Fruit fly (Drosophila melanogaster) whole organism, embryonic: ENCODE measurements around the gene Utx.

Source experiments
- BEAF-32 ChIP-seq: fragments of 200-800 bp; sonication (Bioruptor generic); optimal IDR thresholded peaks from 3 replicates; lab custom pipeline; 2017; ENCODE audit warnings: missing biosample characterization, missing genetic modification characterization, mild to moderate bottlenecking, moderate library complexity, missing genetic modification reagents
- Bgb ChIP-seq: fragments of 200-800 bp; sonication (Bioruptor generic); IDR thresholded peaks from 2 replicates; pipeline ENCODE4 v1.3.6; 2022; ENCODE audit warnings: missing biosample characterization, missing genetic modification characterization; ENCODE audit not compliant: partially characterized antibody
- CG10209 ChIP-seq: fragments of 200-800 bp; sonication (Bioruptor generic); optimal IDR thresholded peaks from 3 replicates; lab custom pipeline; 2017; ENCODE audit warnings: missing biosample characterization, mild to moderate bottlenecking, missing genetic modification characterization, missing genetic modification reagents
- CG1024 ChIP-seq: fragments of 200-800 bp; sonication (Bioruptor generic); IDR thresholded peaks from 2 replicates; pipeline ENCODE4 v1.3.6; 2022; ENCODE audit warnings: missing biosample characterization, missing genetic modification characterization
- CG11696 ChIP-seq: fragments of 200-800 bp; sonication (Bioruptor generic); IDR thresholded peaks from 2 replicates; pipeline ENCODE4 v1.3.6; 2022; ENCODE audit warnings: missing biosample characterization, missing genetic modification characterization
- CG12744 ChIP-seq: fragments of 200-800 bp; sonication (Bioruptor generic); optimal IDR thresholded peaks from 2 replicates; lab custom pipeline; 2016; ENCODE audit warnings: missing biosample characterization, missing genetic modification characterization
- CG13123 ChIP-seq: fragments of 200-800 bp; sonication (Bioruptor generic); optimal IDR thresholded peaks from 2 replicates; lab custom pipeline; 2016; ENCODE audit warnings: missing biosample characterization, missing genetic modification characterization
- CG15479 ChIP-seq: fragments of 200-800 bp; sonication (Bioruptor generic); optimal IDR thresholded peaks from 3 replicates; lab custom pipeline; 2019; ENCODE audit warnings: missing biosample characterization, mild to moderate bottlenecking, missing genetic modification characterization, moderate library complexity
- CG1603 ChIP-seq: fragments of 200-800 bp; sonication (Bioruptor generic); optimal IDR thresholded peaks from 2 replicates; lab custom pipeline; 2019; ENCODE audit warnings: missing biosample characterization, mild to moderate bottlenecking, missing genetic modification characterization, moderate library complexity
- CG16813 ChIP-seq: fragments of 200-800 bp; sonication (Bioruptor generic); IDR thresholded peaks from 3 replicates; pipeline ENCODE4 v1.3.6; 2022; ENCODE audit warnings: missing biosample characterization, missing genetic modification characterization; ENCODE audit not compliant: partially characterized antibody
- CG17802 ChIP-seq: fragments of 200-800 bp; sonication (Bioruptor generic); optimal IDR thresholded peaks from 2 replicates; lab custom pipeline; 2018; ENCODE audit warnings: missing biosample characterization, mild to moderate bottlenecking, missing genetic modification characterization, moderate library complexity
- CG2129 ChIP-seq: fragments of 200-800 bp; sonication (Bioruptor generic); IDR thresholded peaks from 2 replicates; pipeline ENCODE4 v1.3.6; 2022; ENCODE audit warnings: missing biosample characterization, missing genetic modification characterization; ENCODE audit not compliant: partially characterized antibody
- CG30020 ChIP-seq: fragments of 200-800 bp; optimal IDR thresholded peaks from 2 replicates; lab custom pipeline; 2019; ENCODE audit warnings: missing biosample characterization, mild to moderate bottlenecking, missing genetic modification characterization, moderate library complexity
- CG34422 ChIP-seq: fragments of 200-800 bp; sonication (Bioruptor generic); IDR thresholded peaks from 3 replicates; pipeline ENCODE4 v1.3.6; 2022; ENCODE audit warnings: missing biosample characterization, missing genetic modification characterization
- CG4282 ChIP-seq: fragments of 200-800 bp; sonication (Bioruptor generic); optimal IDR thresholded peaks from 2 replicates; lab custom pipeline; 2016; ENCODE audit warnings: missing biosample characterization, missing genetic modification characterization
- CG43689 ChIP-seq: fragments of 200-800 bp; sonication (Bioruptor generic); IDR thresholded peaks from 2 replicates; pipeline ENCODE4 v1.3.6; 2022; ENCODE audit warnings: missing biosample characterization, missing genetic modification characterization
- CG5953 ChIP-seq: fragments of 200-800 bp; sonication (Bioruptor generic); IDR thresholded peaks from 2 replicates; pipeline ENCODE4 v1.3.6; 2022; ENCODE audit warnings: missing biosample characterization, missing genetic modification characterization
- CG6813 ChIP-seq: fragments of 200-800 bp; sonication (Bioruptor generic); optimal IDR thresholded peaks from 2 replicates; lab custom pipeline; 2017; ENCODE audit warnings: missing biosample characterization, missing genetic modification characterization, mild to moderate bottlenecking, moderate library complexity, missing genetic modification reagents
- CG7357 ChIP-seq: fragments of 200-800 bp; sonication (Bioruptor generic); IDR thresholded peaks from 3 replicates; pipeline ENCODE4 v1.3.6; 2022; ENCODE audit warnings: missing biosample characterization, missing genetic modification characterization
- CG7987 ChIP-seq: fragments of 200-800 bp; sonication (Bioruptor generic); optimal IDR thresholded peaks from 2 replicates; lab custom pipeline; 2018; ENCODE audit warnings: missing biosample characterization, mild to moderate bottlenecking, missing genetic modification characterization, moderate library complexity
- CG8089 ChIP-seq: fragments of 200-800 bp; sonication (Bioruptor generic); optimal IDR thresholded peaks from 3 replicates; lab custom pipeline; 2016; ENCODE audit warnings: missing biosample characterization, missing genetic modification characterization
- CTCF ChIP-seq: fragments of 200-800 bp; sonication (Bioruptor generic); optimal IDR thresholded peaks from 2 replicates; lab custom pipeline; 2017; ENCODE audit warnings: missing biosample characterization, mild to moderate bottlenecking, missing genetic modification characterization, moderate library complexity
- Doc3 ChIP-seq: fragments of 200-800 bp; sonication (Bioruptor generic); IDR thresholded peaks from 3 replicates; pipeline ENCODE4 v1.3.6; 2022; ENCODE audit warnings: missing biosample characterization, missing genetic modification characterization; ENCODE audit not compliant: partially characterized antibody
- Dp ChIP-seq: fragments of 200-800 bp; sonication (Bioruptor generic); optimal IDR thresholded peaks from 2 replicates; lab custom pipeline; 2018; ENCODE audit warnings: missing biosample characterization, mild to moderate bottlenecking, missing genetic modification characterization, moderate library complexity
- ERR ChIP-seq: fragments of 200-800 bp; sonication (Bioruptor generic); optimal IDR thresholded peaks from 2 replicates; lab custom pipeline; 2016; ENCODE audit warnings: missing biosample characterization, missing genetic modification characterization
- Elba2 ChIP-seq: fragments of 200-800 bp; sonication (Bioruptor generic); optimal IDR thresholded peaks from 3 replicates; lab custom pipeline; 2016; ENCODE audit warnings: missing biosample characterization, missing genetic modification characterization
- Ets65A ChIP-seq: fragments of 200-800 bp; sonication (Bioruptor generic); peaks from one replicate; lab custom pipeline; 2016; ENCODE audit warnings: missing biosample characterization, missing genetic modification characterization
- HHEX ChIP-seq: fragments of 200-800 bp; sonication (Bioruptor generic); optimal IDR thresholded peaks from 3 replicates; lab custom pipeline; 2017; ENCODE audit warnings: missing biosample characterization, mild to moderate bottlenecking, missing genetic modification characterization, missing genetic modification reagents
- HmgD ChIP-seq: fragments of 200-800 bp; sonication (Bioruptor generic); optimal IDR thresholded peaks from 3 replicates; lab custom pipeline; 2016; ENCODE audit warnings: missing biosample characterization, missing genetic modification characterization
- Kr ChIP-seq: fragments of 200-800 bp; sonication (Bioruptor generic); optimal IDR thresholded peaks from 2 replicates; lab custom pipeline; 2017; ENCODE audit warnings: missing biosample characterization, mild to moderate bottlenecking, missing genetic modification characterization
- MESR4 ChIP-seq: fragments of 200-800 bp; sonication (Bioruptor generic); optimal IDR thresholded peaks from 2 replicates; lab custom pipeline; 2018; ENCODE audit warnings: missing biosample characterization, mild to moderate bottlenecking, missing genetic modification characterization, moderate library complexity
- Med ChIP-seq: fragments of 200-800 bp; sonication (Bioruptor generic); peaks from one replicate; lab custom pipeline; 2016; ENCODE audit warnings: missing biosample characterization, missing genetic modification characterization, mild to moderate bottlenecking, inconsistent platforms, moderate library complexity
- Pdp1 ChIP-seq, 2 experiments: fragments of 200-800 bp; sonication (Bioruptor generic); optimal IDR thresholded peaks; 3 replicates each; lab custom pipeline; 2016; ENCODE audit warnings: missing biosample characterization in 2 of 2, missing genetic modification characterization in 2 of 2, mild to moderate bottlenecking in 1 of 2, moderate library complexity in 1 of 2
- Ravus ChIP-seq: fragments of 200-800 bp; sonication (Bioruptor generic); IDR thresholded peaks from 2 replicates; pipeline ENCODE4 v1.3.6; 2022; ENCODE audit warnings: missing biosample characterization, missing genetic modification characterization
- Sin3A ChIP-seq: fragments of >200 bp; optimal IDR thresholded peaks from 2 replicates; lab custom pipeline; 2018
- al ChIP-seq: fragments of 200-800 bp; sonication (Bioruptor generic); IDR thresholded peaks from 2 replicates; pipeline ENCODE4 v1.3.6; 2022; ENCODE audit warnings: missing biosample characterization, missing genetic modification characterization
- amos ChIP-seq: fragments of 200-800 bp; sonication (Bioruptor generic); IDR thresholded peaks from 2 replicates; pipeline ENCODE4 v1.3.6; 2022; ENCODE audit warnings: missing biosample characterization, missing genetic modification characterization; ENCODE audit not compliant: partially characterized antibody
- bbx ChIP-seq: fragments of 200-800 bp; sonication (Bioruptor generic); IDR thresholded peaks from 2 replicates; pipeline ENCODE4 v1.3.6; 2022; ENCODE audit warnings: missing biosample characterization, missing genetic modification characterization; ENCODE audit not compliant: partially characterized antibody
- cato ChIP-seq: fragments of 200-800 bp; sonication (Bioruptor generic); optimal IDR thresholded peaks from 2 replicates; lab custom pipeline; 2016; ENCODE audit warnings: missing biosample characterization, missing genetic modification characterization, borderline replicate concordance
- cg ChIP-seq: fragments of 200-800 bp; sonication (Bioruptor generic); optimal IDR thresholded peaks from 3 replicates; lab custom pipeline; 2019; ENCODE audit warnings: missing biosample characterization, mild to moderate bottlenecking, missing genetic modification characterization, moderate library complexity
- chinmo ChIP-seq: fragments of 200-800 bp; sonication (Bioruptor generic); IDR thresholded peaks from 4 replicates; pipeline ENCODE4 v1.3.6; 2022; ENCODE audit warnings: missing biosample characterization, missing genetic modification characterization; ENCODE audit not compliant: partially characterized antibody
- dmrt99B ChIP-seq: fragments of 200-800 bp; sonication (Bioruptor generic); optimal IDR thresholded peaks from 2 replicates; lab custom pipeline; 2018; ENCODE audit warnings: missing biosample characterization, mild to moderate bottlenecking, missing genetic modification characterization, moderate library complexity
- ftz-f1 ChIP-seq: fragments of 200-800 bp; sonication (Bioruptor generic); optimal IDR thresholded peaks from 2 replicates; lab custom pipeline; 2016; ENCODE audit warnings: missing biosample characterization, missing genetic modification characterization
- inv ChIP-seq: fragments of 200-800 bp; sonication (Bioruptor generic); IDR thresholded peaks from 2 replicates; pipeline ENCODE4 v1.3.6; 2022; ENCODE audit warnings: missing biosample characterization, missing genetic modification characterization; ENCODE audit not compliant: partially characterized antibody
- kni ChIP-seq: fragments of 200-800 bp; sonication (Bioruptor generic); optimal IDR thresholded peaks from 3 replicates; lab custom pipeline; 2017; ENCODE audit warnings: mild to moderate bottlenecking, missing biosample characterization, missing genetic modification reagents, missing genetic modification characterization
- nmo ChIP-seq: fragments of 200-800 bp; sonication (Bioruptor generic); optimal IDR thresholded peaks from 2 replicates; lab custom pipeline; 2018; ENCODE audit warnings: missing biosample characterization, mild to moderate bottlenecking, missing genetic modification characterization, moderate library complexity
- pho ChIP-seq: fragments of 200-800 bp; sonication (Bioruptor generic); optimal IDR thresholded peaks from 2 replicates; lab custom pipeline; 2016; ENCODE audit warnings: missing biosample characterization, missing genetic modification characterization
- scrt ChIP-seq: fragments of 200-800 bp; sonication (Bioruptor generic); optimal IDR thresholded peaks from 2 replicates; lab custom pipeline; 2018; ENCODE audit warnings: missing biosample characterization, mild to moderate bottlenecking, missing genetic modification characterization, moderate library complexity
- ssp ChIP-seq: fragments of 200-800 bp; sonication (Bioruptor generic); IDR thresholded peaks from 2 replicates; pipeline ENCODE4 v1.3.6; 2022; ENCODE audit warnings: missing biosample characterization, missing genetic modification characterization

Utx gene

DNA sequence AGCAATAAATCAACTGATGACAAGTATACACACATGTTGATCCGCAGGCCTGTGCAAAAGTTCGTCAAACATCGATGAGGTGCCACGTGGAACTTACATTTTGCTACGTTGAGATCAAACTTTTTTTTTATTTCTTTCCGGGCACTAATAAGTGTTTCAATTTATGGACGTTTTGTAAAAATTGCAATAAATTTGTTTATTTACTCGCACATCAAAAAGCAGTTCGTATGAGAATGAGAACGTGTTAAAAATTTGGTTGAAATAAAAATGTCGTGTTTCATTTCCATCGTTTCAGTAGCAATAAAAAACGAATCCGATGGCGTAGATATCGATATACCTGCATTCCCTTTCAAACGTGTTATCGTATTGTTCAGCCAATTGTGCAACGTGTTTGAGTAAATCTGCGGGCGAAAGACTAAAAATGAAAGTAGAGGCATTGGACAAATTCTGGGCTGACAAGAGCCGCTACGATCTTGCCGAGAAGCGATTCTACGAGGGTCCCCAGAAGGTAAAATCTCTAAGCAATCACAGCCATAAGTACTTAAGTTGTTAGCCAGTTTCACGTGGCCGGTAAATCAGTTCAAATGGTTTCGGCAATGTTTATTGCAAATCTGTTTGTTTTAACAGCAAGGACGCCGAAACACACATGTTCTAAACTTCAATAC lies 46.3 kb downstream of the Utx start, which contains the start of gene eEF1delta (continued):
- TF ChIP-seq al (GFP tag; lab: Robert Waterston, UW), result no peak
- no peak for TF ChIP-seq ERR (GFP tag; lab: Kevin White, UChicago)
- no peak for TF ChIP-seq CG2129 (GFP tag; lab: Robert Waterston, UW)
- no peak for TF ChIP-seq cg
- no peak; the same call in 1 of the 2 replicates for TF ChIP-seq inv
- TF ChIP-seq CG8089 (GFP tag; lab: Kevin White, UChicago), result no peak
- TF ChIP-seq CG11696 (GFP tag; lab: Robert Waterston, UW), result no peak
- no peak for TF ChIP-seq HmgD (GFP tag; lab: Kevin White, UChicago)
- peak; percentile 99 for TF ChIP-seq CG1603 (tag; lab: Kevin White, UChicago)
- TF ChIP-seq CG7987 (GFP tag; lab: Kevin White, UChicago), result no peak
- TF ChIP-seq CG12744 (GFP tag; lab: Kevin White, UChicago), result no peak
- TF ChIP-seq CG10209 (GFP tag; lab: Kevin White, UChicago), result no peak
- 0 out of 2 replicates have a peak, but pooled peaks have one; percentile 39 for TF ChIP-seq Bgb
- TF ChIP-seq CG43689 (GFP tag; lab: Robert Waterston, UW), result no peak
- peak; percentile 56 for TF ChIP-seq BEAF-32 (GFP tag; lab: Kevin White, UChicago)
- no peak for TF ChIP-seq CTCF (GFP tag; lab: Kevin White, UChicago)
- no peak for TF ChIP-seq scrt
- TF ChIP-seq amos (GFP tag; lab: Robert Waterston, UW), result no peak; the same call in 1 of the 2 replicates
- no peak for TF ChIP-seq ftz-f1 (GFP tag; lab: Kevin White, UChicago)
- no peak for TF ChIP-seq dmrt99B (tag; lab: Kevin White, UChicago)
- TF ChIP-seq CG34422, result peak; percentile 37; the same call in 1 of the 3 replicates
- peak; percentile 68 for TF ChIP-seq MESR4 (GFP tag; lab: Kevin White, UChicago)
- peak; percentile 93 for TF ChIP-seq ssp (GFP tag; lab: Robert Waterston, UW)
- peak; percentile 16 for TF ChIP-seq Ets65A (GFP tag; lab: Kevin White, UChicago)
- peak; percentile 51; the same call in 2 of the 3 replicates for TF ChIP-seq CG16813 (GFP tag; lab: Robert Waterston, UW)
- no peak for TF ChIP-seq Doc3
- TF ChIP-seq CG6813 (GFP tag; lab: Kevin White, UChicago), result no peak
- peak; percentile 45 for TF ChIP-seq CG15479
- TF ChIP-seq bbx (GFP tag; lab: Robert Waterston, UW), result peak; percentile 51; the same call in 1 of the 2 replicates
- no peak for TF ChIP-seq HHEX (GFP tag; lab: Kevin White, UChicago)
- TF ChIP-seq Ravus (GFP tag; lab: Robert Waterston, UW), result no peak
- no peak for TF ChIP-seq Elba2
- TF ChIP-seq CG1024 (GFP tag; lab: Robert Waterston, UW), result peak; percentile 93
- TF ChIP-seq CG30020 (tag; lab: Kevin White, UChicago), result peak; percentile 97
- peak in 1 of 2 experiments; percentile 95 for TF ChIP-seq Pdp1 (GFP tag; optimal IDR thresholded peaks at IDR 0.05; lab: Kevin White, UChicago)
- TF ChIP-seq CG17802, result peak; percentile 98
- no peak for TF ChIP-seq cato (GFP tag; lab: Kevin White, UChicago)
- TF ChIP-seq Kr (GFP tag; lab: Kevin White, UChicago), result no peak
- no peak for TF ChIP-seq CG4282 (GFP tag; lab: Kevin White, UChicago)
- TF ChIP-seq pho (GFP tag; lab: Kevin White, UChicago), result no peak
- no peak for TF ChIP-seq CG5953
- TF ChIP-seq CG13123, result no peak
- peak; percentile 55 for TF ChIP-seq Med (GFP tag; lab: Kevin White, UChicago)
- TF ChIP-seq CG7357 (GFP tag; lab: Robert Waterston, UW), result peak; percentile 84
- TF ChIP-seq nmo, result peak; percentile 14
- TF ChIP-seq Sin3A (lab: Kevin White, UChicago), result peak; percentile 18
- TF ChIP-seq Dp (GFP tag; lab: Kevin White, UChicago), result no peak
- TF ChIP-seq chinmo (GFP tag; lab: Robert Waterston, UW), result no peak
- TF ChIP-seq kni (GFP tag; lab: Kevin White, UChicago), result no peak
